Worm (Caenorhabditis elegans): ENCODE results near the gene daf-37.
A peak's percentile ranks its signal among the peaks of the same experiment; 100 is the strongest.

daf-37 gene

ce11 chrII:6192484-6192883 is 15.5 kb downstream of the daf-37 start, which contains the start of gene cpb-2:
TSS of gene cpb-2 (plus strand) at chrII:6192784.
- TF ChIP-seq nhr-77 (tag; optimal IDR thresholded peaks at IDR 0.05) (no peak), nhr-10 (tag; optimal IDR thresholded peaks at IDR 0.05) (no peak), F13H6.1 (tag; optimal IDR thresholded peaks at IDR 0.05) (no peak), zag-1 (tag; optimal IDR thresholded peaks at IDR 0.05) (no peak), elt-1 (tag; optimal IDR thresholded peaks at IDR 0.05) (no peak), nhr-11 (tag; optimal IDR thresholded peaks at IDR 0.05) (no peak), sma-9 (GFP tag; optimal IDR thresholded peaks at IDR 0.05) (no peak), sma-9 (tag; optimal IDR thresholded peaks at IDR 0.05) (no peak), sem-4 (tag; optimal IDR thresholded peaks at IDR 0.05) (no peak), crh-2 (tag; optimal IDR thresholded peaks at IDR 0.05) (no peak), gmeb-1 (tag; optimal IDR thresholded peaks at IDR 0.05) (no peak), mbf-1 (tag; optimal IDR thresholded peaks at IDR 0.05) (no peak), fos-1 (tag; optimal IDR thresholded peaks at IDR 0.05) (no peak), snpc-4 (tag; optimal IDR thresholded peaks at IDR 0.05) (no peak), unc-55 (GFP tag; optimal IDR thresholded peaks at IDR 0.05) (no peak), unc-62 (GFP tag; optimal IDR thresholded peaks at IDR 0.05) (no peak), aly-2 (tag; optimal IDR thresholded peaks at IDR 0.05) (no peak), nhr-237 (tag; optimal IDR thresholded peaks at IDR 0.05) (no peak), mab-5 (tag; optimal IDR thresholded peaks at IDR 0.05) (no peak), lin-39 (tag; optimal IDR thresholded peaks at IDR 0.05) (no peak), ztf-1 (GFP tag; conservative IDR thresholded peaks at IDR 0.05) (no peak)

- TF ChIP-seq egl-27 (tag; optimal IDR thresholded peaks at IDR 0.05), result no peak
- no peak for TF ChIP-seq nhr-237 (tag; optimal IDR thresholded peaks at IDR 0.05)
- no peak for TF ChIP-seq nhr-21 (tag; optimal IDR thresholded peaks at IDR 0.05)
- no peak for TF ChIP-seq ztf-1 (GFP tag; conservative IDR thresholded peaks at IDR 0.05)
- TF ChIP-seq R02D3.7 (tag; optimal IDR thresholded peaks at IDR 0.05), result no peak
- no peak for TF ChIP-seq mdl-1 (tag; optimal IDR thresholded peaks at IDR 0.05)
- TF ChIP-seq fos-1 (tag; optimal IDR thresholded peaks at IDR 0.05), result no peak
- TF ChIP-seq unc-55 (GFP tag; optimal IDR thresholded peaks at IDR 0.05), result no peak
- no peak for TF ChIP-seq lsy-2 (tag; optimal IDR thresholded peaks at IDR 0.05)
- TF ChIP-seq zag-1 (tag; optimal IDR thresholded peaks at IDR 0.05), result no peak
- TF ChIP-seq nhr-11 (tag; optimal IDR thresholded peaks at IDR 0.05), result no peak
- TF ChIP-seq aly-2 (tag; optimal IDR thresholded peaks at IDR 0.05), result no peak
- TF ChIP-seq sma-9 (GFP tag; optimal IDR thresholded peaks at IDR 0.05), result no peak
- TF ChIP-seq sma-9 (tag; optimal IDR thresholded peaks at IDR 0.05), result no peak
- no peak for TF ChIP-seq gmeb-1 (tag; optimal IDR thresholded peaks at IDR 0.05)
- no peak for TF ChIP-seq unc-39 (tag; optimal IDR thresholded peaks at IDR 0.05)
- no peak for TF ChIP-seq mab-5 (tag; optimal IDR thresholded peaks at IDR 0.05)
These were observed 16.7 kb downstream of the daf-37 start, which contains the start of gene fkh-8 for ce11 chrII:6191293-6191692. TSS of gene fkh-8 (minus strand) at chrII:6191393.

- TF ChIP-seq peb-1 (tag; optimal IDR thresholded peaks at IDR 0.05), result no peak
- TF ChIP-seq nhr-25 (tag; optimal IDR thresholded peaks at IDR 0.05), result no peak
- TF ChIP-seq nhr-77 (tag; optimal IDR thresholded peaks at IDR 0.05), result no peak
- no peak for TF ChIP-seq skn-1 (tag; optimal IDR thresholded peaks at IDR 0.05)
- TF ChIP-seq ceh-82 (tag; optimal IDR thresholded peaks at IDR 0.05), result no peak
- TF ChIP-seq elt-3 (tag; optimal IDR thresholded peaks at IDR 0.05), result no peak
- TF ChIP-seq alr-1 (tag; optimal IDR thresholded peaks at IDR 0.05), result no peak
- TF ChIP-seq ztf-4 (tag; optimal IDR thresholded peaks at IDR 0.05), result no peak
- no peak for TF ChIP-seq sma-3 (GFP tag; optimal IDR thresholded peaks at IDR 0.05)
- no peak for TF ChIP-seq fos-1 (tag; optimal IDR thresholded peaks at IDR 0.05)
- no peak for TF ChIP-seq egl-27 (tag; optimal IDR thresholded peaks at IDR 0.05)
- no peak for TF ChIP-seq C34F6.9 (tag; optimal IDR thresholded peaks at IDR 0.05)
- no peak for TF ChIP-seq nhr-12 (tag; optimal IDR thresholded peaks at IDR 0.05)
- TF ChIP-seq nhr-10 (tag; optimal IDR thresholded peaks at IDR 0.05), result no peak
- TF ChIP-seq crh-2 (tag; optimal IDR thresholded peaks at IDR 0.05), result no peak
- no peak for TF ChIP-seq nhr-6 (tag; optimal IDR thresholded peaks at IDR 0.05)
These were observed 17.2 kb downstream of the daf-37 start for ce11 chrII:6190770-6191169.

- TF ChIP-seq sma-9 (GFP tag; optimal IDR thresholded peaks at IDR 0.05) (peak; percentile 34), sma-9 (tag; optimal IDR thresholded peaks at IDR 0.05) (no peak), nhr-6 (tag; optimal IDR thresholded peaks at IDR 0.05) (no peak), C34F6.9 (tag; optimal IDR thresholded peaks at IDR 0.05) (peak; percentile 26), lsy-2 (tag; optimal IDR thresholded peaks at IDR 0.05) (peak in 1 of 2 experiments; percentile 22), nhr-129 (tag; optimal IDR thresholded peaks at IDR 0.05) (peak; percentile 38), F13H6.1 (tag; optimal IDR thresholded peaks at IDR 0.05) (peak; percentile 37), nhr-77 (tag; optimal IDR thresholded peaks at IDR 0.05) (no peak)
These were observed 26.7 kb downstream of the daf-37 start for ce11 chrII:6181337-6181736.
